Fruit fly (Drosophila melanogaster) whole organism, wandering third instar larva: ENCODE measurements around the gene Art6.
A peak's percentile ranks its signal among the peaks of the same experiment; 100 is the strongest.

Experiments
- Abd-B ChIP-seq: fragments of >200 bp; optimal IDR thresholded peaks from 2 replicates; lab custom pipeline; 2017; ENCODE audit warnings: missing biosample characterization, missing genetic modification characterization
- CG32264 ChIP-seq: fragments of 200-800 bp; sonication (Bioruptor generic); optimal IDR thresholded peaks from 2 replicates; lab custom pipeline; 2016; ENCODE audit warnings: missing biosample characterization, missing genetic modification characterization
- CG9705 ChIP-seq: fragments of 200-800 bp; sonication (Bioruptor generic); optimal IDR thresholded peaks from 2 replicates; lab custom pipeline; 2018; ENCODE audit warnings: missing biosample characterization, mild to moderate bottlenecking, missing genetic modification characterization
- CrebA ChIP-seq: fragments of 200-800 bp; sonication (Bioruptor generic); optimal IDR thresholded peaks from 2 replicates; lab custom pipeline; 2016; ENCODE audit warnings: missing biosample characterization, mild to moderate bottlenecking, missing genetic modification characterization, borderline replicate concordance
- Dfd ChIP-seq: fragments of >200 bp; optimal IDR thresholded peaks from 2 replicates; lab custom pipeline; 2017; ENCODE audit warnings: missing biosample characterization, missing genetic modification characterization
- Dif ChIP-seq: fragments of 200-275, 200-300 bp; sonication (Bioruptor generic); optimal IDR thresholded peaks from 2 replicates; lab custom pipeline; 2018; ENCODE audit warnings: missing biosample characterization, missing genetic modification characterization; ENCODE audit not compliant: partially characterized antibody
- GATAd ChIP-seq: sonication (Bioruptor generic); optimal IDR thresholded peaks from 2 replicates; lab custom pipeline; 2016; ENCODE audit warnings: missing biosample characterization, missing genetic modification characterization
- HLH106 ChIP-seq: fragments of 200-800 bp; optimal IDR thresholded peaks from 3 replicates; lab custom pipeline; 2019; ENCODE audit warnings: missing biosample characterization, mild to moderate bottlenecking, missing genetic modification characterization, moderate library complexity
- Hnf4 ChIP-seq: fragments of 200-800 bp; sonication (Bioruptor generic); optimal IDR thresholded peaks from 2 replicates; lab custom pipeline; 2016; ENCODE audit warnings: missing biosample characterization, mild to moderate bottlenecking, missing genetic modification characterization
- Hr78 ChIP-seq: fragments of >200 bp; optimal IDR thresholded peaks from 2 replicates; lab custom pipeline; 2017; ENCODE audit warnings: missing biosample characterization, missing genetic modification characterization
- Hr83 ChIP-seq: fragments of 200-300 bp; sonication (Bioruptor generic); optimal IDR thresholded peaks from 2 replicates; lab custom pipeline; 2016; ENCODE audit warnings: missing biosample characterization, mild to moderate bottlenecking, missing genetic modification characterization, moderate library complexity; ENCODE audit not compliant: poor library complexity, severe bottlenecking
- Jra ChIP-seq: sonication (Bioruptor generic); optimal IDR thresholded peaks from 2 replicates; lab custom pipeline; 2016; ENCODE audit warnings: missing biosample characterization, missing genetic modification characterization
- Mio ChIP-seq: sonication (Bioruptor generic); optimal IDR thresholded peaks from 2 replicates; lab custom pipeline; 2016; ENCODE audit warnings: missing biosample characterization, missing genetic modification characterization
- Myc ChIP-seq: fragments of >200 bp; optimal IDR thresholded peaks from 2 replicates; lab custom pipeline; 2017
- N ChIP-seq: fragments of >200 bp; optimal IDR thresholded peaks from 2 replicates; lab custom pipeline; 2018; ENCODE audit warnings: missing biosample characterization, missing external identifiers, missing genetic modification characterization
- OdsH ChIP-seq: fragments of 200-800 bp; sonication (Bioruptor generic); optimal IDR thresholded peaks from 2 replicates; lab custom pipeline; 2016; ENCODE audit warnings: missing biosample characterization, mild to moderate bottlenecking, missing genetic modification characterization
- Rel ChIP-seq, 2 experiments: fragments of 200-800 bp; sonication (Bioruptor generic) in 1 of 2; optimal IDR thresholded peaks; 2 replicates in 1 of 2; 3 replicates in 1 of 2; lab custom pipeline; 2016 to 2019; ENCODE audit warnings: mild to moderate bottlenecking in 2 of 2, missing biosample characterization in 2 of 2, missing genetic modification characterization in 2 of 2, moderate library complexity in 1 of 2
- Sp1 ChIP-seq: fragments of 200-800 bp; sonication (Bioruptor generic); optimal IDR thresholded peaks from 3 replicates; lab custom pipeline; 2019; ENCODE audit warnings: missing biosample characterization, mild to moderate bottlenecking, missing genetic modification characterization, moderate library complexity
- Vsx2 ChIP-seq: fragments of 200-300, 225-300 bp; sonication (Bioruptor generic); optimal IDR thresholded peaks from 2 replicates; lab custom pipeline; 2018; ENCODE audit warnings: missing biosample characterization, missing genetic modification characterization; ENCODE audit not compliant: partially characterized antibody
- br ChIP-seq: fragments of 200-800 bp; sonication (Bioruptor generic); optimal IDR thresholded peaks from 2 replicates; lab custom pipeline; 2016; ENCODE audit warnings: missing biosample characterization, missing genetic modification characterization
- brk ChIP-seq: fragments of 200-800 bp; sonication (Bioruptor generic); optimal IDR thresholded peaks from 2 replicates; lab custom pipeline; 2016; ENCODE audit warnings: missing biosample characterization, mild to moderate bottlenecking, missing genetic modification characterization
- dl ChIP-seq, 2 experiments: fragments of 175-275, 200-275 bp in 1 of 2; fragments of 200-275 bp in 1 of 2; sonication (Bioruptor generic); optimal IDR thresholded peaks; lab custom pipeline; 2018; ENCODE audit warnings: mild to moderate bottlenecking in 2 of 2, missing biosample characterization in 2 of 2, missing genetic modification characterization in 2 of 2, moderate library complexity in 2 of 2; ENCODE audit not compliant: partially characterized antibody in 2 of 2, insufficient read depth in 1 of 2
- dmrt93B ChIP-seq: fragments of 200-800 bp; sonication (Bioruptor generic); optimal IDR thresholded peaks from 2 replicates; lab custom pipeline; 2018; ENCODE audit warnings: missing biosample characterization, mild to moderate bottlenecking, missing genetic modification characterization
- dsf ChIP-seq: sonication (Bioruptor generic); optimal IDR thresholded peaks from 2 replicates; lab custom pipeline; 2016; ENCODE audit warnings: missing biosample characterization, missing genetic modification characterization, borderline replicate concordance
- ey ChIP-seq: fragments of 200-800 bp; sonication (Bioruptor generic); optimal IDR thresholded peaks from 2 replicates; lab custom pipeline; 2016; ENCODE audit warnings: missing biosample characterization, missing genetic modification characterization
- foxo ChIP-seq, 2 experiments: fragments of 200-800 bp; sonication (Bioruptor generic); optimal IDR thresholded peaks; 2 replicates in 1 of 2; 3 replicates in 1 of 2; lab custom pipeline; 2016 to 2017; ENCODE audit warnings: missing biosample characterization in 2 of 2, missing genetic modification characterization in 2 of 2
- fru ChIP-seq: fragments of 200-800 bp; sonication (Bioruptor generic); optimal IDR thresholded peaks from 3 replicates; lab custom pipeline; 2016; ENCODE audit warnings: missing biosample characterization, mild to moderate bottlenecking, missing genetic modification characterization
- h ChIP-seq: fragments of 200-800 bp; sonication (Bioruptor generic); optimal IDR thresholded peaks from 3 replicates; lab custom pipeline; 2016; ENCODE audit warnings: missing biosample characterization, mild to moderate bottlenecking, missing genetic modification characterization
- jim ChIP-seq: fragments of 175-275, 200-325 bp; sonication (Bioruptor generic); optimal IDR thresholded peaks from 2 replicates; lab custom pipeline; 2016; ENCODE audit warnings: missing biosample characterization, mild to moderate bottlenecking, missing genetic modification characterization
- lola ChIP-seq: fragments of >200 bp; optimal IDR thresholded peaks from 2 replicates; lab custom pipeline; 2017; ENCODE audit warnings: missing biosample characterization, missing genetic modification characterization
- pan ChIP-seq: fragments of >200 bp; optimal IDR thresholded peaks from 2 replicates; lab custom pipeline; 2017
- psq ChIP-seq: fragments of 200-800 bp; sonication (Bioruptor generic); optimal IDR thresholded peaks from 3 replicates; lab custom pipeline; 2017; ENCODE audit warnings: missing biosample characterization, mild to moderate bottlenecking, missing genetic modification characterization, moderate library complexity
- rgr ChIP-seq: fragments of 200-800 bp; sonication (Bioruptor generic); optimal IDR thresholded peaks from 3 replicates; lab custom pipeline; 2016; ENCODE audit warnings: missing biosample characterization, mild to moderate bottlenecking, missing genetic modification characterization
- sage ChIP-seq: fragments of 200-800 bp; sonication (Bioruptor generic); optimal IDR thresholded peaks from 2 replicates; lab custom pipeline; 2016; ENCODE audit warnings: missing biosample characterization, mild to moderate bottlenecking, missing genetic modification characterization
- sv ChIP-seq: fragments of 200-800 bp; sonication (Bioruptor generic); optimal IDR thresholded peaks from 3 replicates; lab custom pipeline; 2016; ENCODE audit warnings: missing biosample characterization, missing genetic modification characterization
- tai ChIP-seq: sonication (Bioruptor generic); optimal IDR thresholded peaks from 2 replicates; lab custom pipeline; 2016; ENCODE audit warnings: missing biosample characterization, missing genetic modification characterization
- usp ChIP-seq: fragments of >200 bp; optimal IDR thresholded peaks from 2 replicates; lab custom pipeline; 2017; ENCODE audit warnings: missing biosample characterization, missing genetic modification characterization
- woc ChIP-seq: sonication (Bioruptor generic); optimal IDR thresholded peaks from 2 replicates; lab custom pipeline; 2016; ENCODE audit warnings: missing biosample characterization, mild to moderate bottlenecking, missing genetic modification characterization

The Art6 gene

DNA sequence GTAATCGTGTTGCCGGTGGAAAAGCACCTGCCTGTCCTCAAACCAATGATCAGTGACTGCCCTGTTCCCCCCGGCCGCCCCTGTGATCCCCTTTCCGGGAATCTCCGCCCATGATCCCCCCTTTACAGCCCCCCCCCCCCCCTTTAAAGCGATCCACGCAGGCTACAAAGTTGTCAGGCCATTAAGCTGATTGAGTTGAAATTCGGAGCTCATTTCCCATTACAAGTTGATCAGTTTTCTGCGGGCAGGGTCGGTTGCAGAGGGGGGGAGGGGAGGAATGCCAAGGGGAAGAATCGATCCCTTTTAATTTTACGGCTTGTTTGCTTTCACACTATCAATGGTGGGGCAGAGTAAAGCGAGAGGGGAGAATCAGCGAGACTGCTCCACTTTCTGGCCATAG lies 11.6 kb downstream of the Art6 start:
- TF ChIP-seq CG32264 (GFP tag; lab: Kevin White, UChicago) (no peak), Hnf4 (GFP tag; lab: Kevin White, UChicago) (no peak), dmrt93B (no peak), Dif (no peak), Dfd (peak; percentile 61), Mio (GFP tag; lab: Kevin White, UChicago) (no peak), Jra (GFP tag; lab: Kevin White, UChicago) (no peak), Myc (no peak)
- TF ChIP-seq, all 38 proteins: peak for 1

DNA sequence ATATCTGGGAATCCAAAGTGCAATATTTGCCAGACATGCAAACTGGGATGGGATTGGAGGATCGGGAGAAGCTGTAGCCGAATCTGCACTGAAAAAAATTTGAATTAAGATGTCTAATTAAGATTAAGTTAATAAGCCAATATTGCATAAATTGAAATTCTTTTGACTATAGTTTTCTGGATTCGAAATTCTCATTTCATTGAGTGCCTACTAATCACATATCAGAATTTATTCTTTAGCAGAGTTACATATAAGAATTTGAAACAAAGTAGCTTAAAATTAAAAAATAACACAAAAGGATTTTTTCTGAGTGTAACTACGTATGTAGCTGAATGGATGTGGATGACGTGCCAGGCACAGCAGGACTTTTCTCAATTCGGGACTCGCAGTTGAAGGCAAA lies 13.8 kb downstream of the Art6 start:
- no peak for TF ChIP-seq Hr83 (GFP tag; lab: Kevin White, UChicago)
- TF ChIP-seq Abd-B (GFP tag; lab: Kevin White, UChicago), result no peak
- no peak for TF ChIP-seq Dif
- TF ChIP-seq h (GFP tag; lab: Kevin White, UChicago), result peak; percentile 63
- no peak for TF ChIP-seq sv
- TF ChIP-seq Rel (GFP tag; optimal IDR thresholded peaks at IDR 0.05; lab: Kevin White, UChicago), result no peak
- no peak for TF ChIP-seq Rel (tag; optimal IDR thresholded peaks at IDR 0.05; lab: Kevin White, UChicago)
- no peak for TF ChIP-seq CG9705 (GFP tag; lab: Kevin White, UChicago)
- TF ChIP-seq CG32264 (GFP tag; lab: Kevin White, UChicago), result no peak
- no peak for TF ChIP-seq Myc
- TF ChIP-seq foxo (GFP tag; optimal IDR thresholded peaks at IDR 0.05; lab: Kevin White, UChicago), result peak in 1 of 2 experiments; percentile 50
- no peak for TF ChIP-seq Vsx2 (GFP tag; lab: Kevin White, UChicago)
- TF ChIP-seq sage, result no peak
- TF ChIP-seq dmrt93B, result no peak
- TF ChIP-seq HLH106 (tag; lab: Kevin White, UChicago), result peak; percentile 21
- TF ChIP-seq rgr (GFP tag; lab: Kevin White, UChicago), result peak; percentile 64
- TF ChIP-seq brk (GFP tag; lab: Kevin White, UChicago), result peak; percentile 39
- TF ChIP-seq dl (GFP tag; optimal IDR thresholded peaks at IDR 0.05; lab: Kevin White, UChicago; ENCODE audit: insufficient read depth in 1 of 2, partially characterized antibody in 2 of 2), result no peak
- peak; percentile 38 for TF ChIP-seq br
- TF ChIP-seq CrebA, result no peak
- no peak for TF ChIP-seq Dfd
- peak; percentile 36 for TF ChIP-seq fru (GFP tag; lab: Kevin White, UChicago)
- TF ChIP-seq usp (GFP tag; lab: Kevin White, UChicago), result no peak
- TF ChIP-seq Mio (GFP tag; lab: Kevin White, UChicago), result no peak
- TF ChIP-seq psq (GFP tag; lab: Kevin White, UChicago), result peak; percentile 56
- no peak for TF ChIP-seq lola (GFP tag; lab: Kevin White, UChicago)
- TF ChIP-seq Sp1 (GFP tag; lab: Kevin White, UChicago), result peak; percentile 54
- peak; percentile 25 for TF ChIP-seq woc (GFP tag; lab: Kevin White, UChicago)
- no peak for TF ChIP-seq tai
- no peak for TF ChIP-seq N
- TF ChIP-seq Jra (GFP tag; lab: Kevin White, UChicago), result no peak
- TF ChIP-seq Hr78 (GFP tag; lab: Kevin White, UChicago), result no peak
- no peak for TF ChIP-seq GATAd (GFP tag; lab: Kevin White, UChicago)
- no peak for TF ChIP-seq jim (GFP tag; lab: Kevin White, UChicago)
- TF ChIP-seq ey (GFP tag; lab: Kevin White, UChicago), result peak; percentile 59
- TF ChIP-seq OdsH (GFP tag; lab: Kevin White, UChicago), result peak; percentile 44
- no peak for TF ChIP-seq pan
- no peak for TF ChIP-seq dsf (GFP tag; lab: Kevin White, UChicago)
- peak; percentile 45 for TF ChIP-seq Hnf4 (GFP tag; lab: Kevin White, UChicago)

DNA sequence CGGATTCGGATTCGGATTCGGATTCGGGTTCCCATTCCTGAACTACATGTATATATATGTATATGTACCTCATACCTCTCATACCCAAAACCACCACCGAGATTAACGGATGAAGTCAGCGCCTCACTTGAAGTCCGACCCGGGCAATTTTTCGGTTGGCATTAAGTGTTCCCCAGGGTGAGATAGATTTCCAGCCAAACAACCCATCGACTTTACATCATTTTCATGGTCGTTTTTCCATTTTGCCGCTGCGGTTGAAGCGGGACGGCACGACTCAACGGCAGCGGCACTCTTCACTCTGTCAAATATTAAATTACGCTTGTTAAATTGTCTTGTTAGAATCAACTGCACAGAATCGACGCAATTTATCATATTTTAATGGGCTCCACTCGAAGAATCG lies 15.4 kb downstream of the Art6 start:
- TF ChIP-seq lola (GFP tag; lab: Kevin White, UChicago) (no peak), OdsH (GFP tag; lab: Kevin White, UChicago) (no peak), fru (GFP tag; lab: Kevin White, UChicago) (no peak)
- TF ChIP-seq, all 38 proteins: peak for 0
